Fruit fly (Drosophila melanogaster) whole organism: ENCODE data around the gene CG9426.

Source experiments
- CG8478 ChIP-seq: fragments of >200 bp; optimal IDR thresholded peaks from 2 replicates; lab custom pipeline; 2018; ENCODE audit warnings: inconsistent platforms
- EcR ChIP-seq, 2 experiments: fragments of >200 bp; optimal IDR thresholded peaks; 2 replicates each; lab custom pipeline; 2017; ENCODE audit warnings: missing biosample characterization in 2 of 2, missing genetic modification characterization in 2 of 2, missing genetic modification reagents in 2 of 2
- pan ChIP-seq: fragments of >200 bp; optimal IDR thresholded peaks from 2 replicates; lab custom pipeline; 2017
- psq ChIP-seq: fragments of >200 bp; optimal IDR thresholded peaks from 2 replicates; lab custom pipeline; 2017
- usp ChIP-seq: fragments of >200 bp; optimal IDR thresholded peaks from 2 replicates; lab custom pipeline; 2017; ENCODE audit warnings: missing biosample characterization, missing genetic modification characterization, mixed read lengths

DNA sequence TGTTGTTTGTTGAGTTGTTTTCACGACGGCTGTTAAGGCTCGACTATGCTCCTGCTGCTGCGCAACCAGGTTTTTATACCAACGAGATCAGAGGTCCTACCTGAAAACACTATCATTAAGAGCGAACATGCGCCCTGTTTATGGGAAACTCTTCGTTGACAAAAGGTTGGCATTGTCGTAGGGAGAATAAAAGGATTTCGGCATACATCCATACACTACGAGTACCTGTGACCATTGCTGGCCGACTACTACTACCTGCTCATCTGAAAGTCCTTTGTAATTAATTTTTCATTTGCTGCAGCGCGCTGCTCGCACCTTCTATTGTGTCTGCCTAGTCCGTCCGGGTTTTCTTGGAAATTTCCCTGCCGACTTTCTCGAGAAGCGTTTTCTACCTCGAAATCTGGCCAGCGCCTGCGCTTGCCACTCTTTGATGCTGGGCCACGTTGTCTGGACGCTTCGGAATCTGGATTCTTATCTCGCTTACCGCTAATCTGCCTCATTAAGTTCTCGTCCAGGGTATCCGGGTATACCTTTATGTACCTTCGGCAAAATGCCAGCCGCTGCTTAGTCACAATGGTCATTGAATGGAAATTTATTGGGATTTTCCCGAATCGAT is 5.6 kb upstream of the CG9426 start, which contains the start of gene CG15480:
- TF ChIP-seq psq (no peak), CG8478 (lab: Kevin White, UChicago) (no peak), usp (no peak), EcR (GFP tag; optimal IDR thresholded peaks at IDR 0.05; lab: Kevin White, UChicago) (no peak), pan (lab: Kevin White, UChicago) (no peak)
